Fruit fly (Drosophila melanogaster): Measurements from ENCODE around the gene CG6733.

dm6 chr3R:23138992-23139633 is 41.6 kb downstream of the CG6733 start:
- no peak for TF ChIP-seq fd96Ca (GFP tag; IDR thresholded peaks at IDR 0.05)
- no peak for TF ChIP-seq Pif1B (GFP tag; optimal IDR thresholded peaks at IDR 0.05)
- TF ChIP-seq Ets98B (GFP tag; IDR thresholded peaks at IDR 0.05), result no peak
- no peak for TF ChIP-seq rn (GFP tag; IDR thresholded peaks at IDR 0.05)
- no peak for TF ChIP-seq Pif1A (GFP tag; optimal IDR thresholded peaks at IDR 0.05)

Data from whole organism, pupa.